Worm (Caenorhabditis elegans) whole organism, mixed stage, embryonic: Measurements from ENCODE around the gene Y17G7B.20.

Experiments
- ceh-83 ChIP-seq: fragments of 200-800 bp; sonication (Bioruptor generic); optimal IDR thresholded peaks from 2 replicates; lab custom pipeline; 2018; ENCODE audit warnings: mild to moderate bottlenecking, missing genetic modification characterization, missing compliant biosample characterization
- hlh-1 ChIP-seq: fragments of 150-350 bp; optimal IDR thresholded peaks from 2 replicates; lab custom pipeline; 2014; ENCODE audit warnings: missing biosample characterization, missing genetic modification reagents, missing genetic modification characterization
- nhr-28 ChIP-seq: fragments of 150-350 bp; optimal IDR thresholded peaks from 2 replicates; lab custom pipeline; 2014; ENCODE audit warnings: missing biosample characterization, missing genetic modification characterization
- sptf-1 ChIP-seq: sonication (generic microtip); optimal IDR thresholded peaks from 2 replicates; lab custom pipeline; 2017; ENCODE audit warnings: mild to moderate bottlenecking, missing genetic modification characterization, moderate library complexity, missing compliant biosample characterization
- unc-39 ChIP-seq: fragments of 150-350 bp; optimal IDR thresholded peaks from 2 replicates; lab custom pipeline; 2014; ENCODE audit warnings: missing biosample characterization, missing genetic modification characterization
- unc-62 ChIP-seq: fragments of 150-350 bp; optimal IDR thresholded peaks from 2 replicates; lab custom pipeline; 2014; ENCODE audit warnings: missing biosample characterization, missing genetic modification reagents, missing genetic modification characterization

- TF ChIP-seq ceh-83 (GFP tag; lab: Kevin White, UChicago) (no peak), sptf-1 (tag; lab: Kevin White, UChicago) (no peak), unc-39 (tag; lab: Kevin White, UChicago) (no peak), hlh-1 (tag; lab: Kevin White, UChicago) (no peak), unc-62 (GFP tag; lab: Kevin White, UChicago) (no peak), nhr-28 (tag; lab: Kevin White, UChicago) (no peak)
These were observed 15.3 kb upstream of the Y17G7B.20 start for ce11 chrII:11994940-11995339.
